Worm (Caenorhabditis elegans) whole organism, young adult: ENCODE data around the gene ZK892.4.

Source experiments
- F23B12.7 ChIP-seq: sonication (generic microtip); optimal IDR thresholded peaks from 2 replicates; lab custom pipeline; 2017; ENCODE audit warnings: missing genetic modification characterization, mild to moderate bottlenecking, missing compliant biosample characterization, antibody characterized with exemption, moderate library complexity; ENCODE audit not compliant: insufficient read depth
- F57C9.4 ChIP-seq: sonication (generic microtip); optimal IDR thresholded peaks from 2 replicates; lab custom pipeline; 2017; ENCODE audit warnings: mild to moderate bottlenecking, missing genetic modification characterization, missing compliant biosample characterization
- K11D2.4 ChIP-seq: fragments of 200-800 bp; sonication (Bioruptor generic); IDR thresholded peaks from 2 replicates; pipeline ENCODE4 v1.3.6; 2022; ENCODE audit warnings: missing genetic modification reagents, missing genetic modification characterization, missing compliant biosample characterization
- K12H6.12 ChIP-seq: fragments of 200-800 bp; sonication (Bioruptor generic); optimal IDR thresholded peaks from 2 replicates; lab custom pipeline; 2018; ENCODE audit warnings: mild to moderate bottlenecking, missing genetic modification characterization, missing compliant biosample characterization
- Y53G8AR.9 ChIP-seq: fragments of 200-800 bp; sonication (Bioruptor generic); conservative IDR thresholded peaks from 2 replicates; pipeline ENCODE4 v1.3.6; 2022; ENCODE audit warnings: missing genetic modification reagents, missing genetic modification characterization, missing compliant biosample characterization
- Y67H2A.10 ChIP-seq: fragments of 200-800 bp; sonication (Bioruptor generic); conservative IDR thresholded peaks from 2 replicates; pipeline ENCODE4 v1.3.6; 2022; ENCODE audit warnings: missing genetic modification reagents, missing genetic modification characterization, missing compliant biosample characterization
- akir-1 ChIP-seq: fragments of 200-800 bp; sonication (Bioruptor generic); optimal IDR thresholded peaks from 2 replicates; lab custom pipeline; 2018; ENCODE audit warnings: mild to moderate bottlenecking, missing genetic modification characterization, moderate library complexity, missing compliant biosample characterization
- attf-5 ChIP-seq: fragments of 200-800 bp; sonication (Bioruptor generic); optimal IDR thresholded peaks from 2 replicates; lab custom pipeline; 2018; ENCODE audit warnings: mild to moderate bottlenecking, missing genetic modification characterization, missing compliant biosample characterization
- bed-2 ChIP-seq: fragments of 200-800 bp; sonication (Bioruptor generic); IDR thresholded peaks from 2 replicates; pipeline ENCODE4 v1.3.6; 2022; ENCODE audit warnings: missing genetic modification reagents, missing genetic modification characterization, missing compliant biosample characterization
- cebp-1 ChIP-seq, 2 experiments: fragments of 200-800 bp in 1 of 2; sonication (Bioruptor generic) in 1 of 2; sonication (generic microtip) in 1 of 2; IDR thresholded peaks in 1 of 2; optimal IDR thresholded peaks in 1 of 2; 2 replicates each; pipeline versions ENCODE4 v1.3.6 to Lab custom; 2017 to 2022; ENCODE audit warnings: missing compliant biosample characterization in 2 of 2, missing genetic modification characterization in 2 of 2, mild to moderate bottlenecking in 1 of 2, missing genetic modification reagents in 1 of 2, moderate library complexity in 1 of 2
- ceh-40 ChIP-seq: fragments of 200-800 bp; sonication (Bioruptor generic); IDR thresholded peaks from 2 replicates; pipeline ENCODE4 v1.3.6; 2022; ENCODE audit warnings: missing genetic modification characterization, missing compliant biosample characterization
- chd-7 ChIP-seq: sonication (generic microtip); optimal IDR thresholded peaks from 2 replicates; lab custom pipeline; 2016; ENCODE audit warnings: mild to moderate bottlenecking, missing genetic modification characterization, moderate library complexity, missing compliant biosample characterization
- efl-1 ChIP-seq: fragments of 150-350 bp; optimal IDR thresholded peaks from 2 replicates; lab custom pipeline; 2014; ENCODE audit warnings: missing biosample characterization, missing genetic modification reagents, missing genetic modification characterization
- ets-4 ChIP-seq: fragments of 200-800 bp; sonication (Bioruptor generic); optimal IDR thresholded peaks from 2 replicates; lab custom pipeline; 2018; ENCODE audit warnings: mild to moderate bottlenecking, missing genetic modification characterization, missing compliant biosample characterization
- fkh-3 ChIP-seq: sonication (generic microtip); optimal IDR thresholded peaks from 2 replicates; lab custom pipeline; 2016; ENCODE audit warnings: mild to moderate bottlenecking, missing genetic modification characterization, missing compliant biosample characterization
- hmg-1.2 ChIP-seq: fragments of 200-800 bp; sonication (Bioruptor generic); IDR thresholded peaks from 2 replicates; pipeline ENCODE4 v1.3.6; 2022; ENCODE audit warnings: missing genetic modification reagents, missing genetic modification characterization, missing compliant biosample characterization
- hrde-1 ChIP-seq: sonication (generic microtip); optimal IDR thresholded peaks from 2 replicates; lab custom pipeline; 2016; ENCODE audit warnings: missing genetic modification characterization, mild to moderate bottlenecking, missing compliant biosample characterization, moderate library complexity, missing genotype, missing genetic modification reagents, borderline replicate concordance
- hsf-1 ChIP-seq: fragments of 200-800 bp; sonication (Bioruptor generic); IDR thresholded peaks from 2 replicates; pipeline ENCODE4 v1.3.6; 2022; ENCODE audit warnings: missing genetic modification reagents, missing genetic modification characterization, missing compliant biosample characterization
- lag-1 ChIP-seq: fragments of 200-800 bp; sonication (Bioruptor generic); IDR thresholded peaks from 2 replicates; pipeline ENCODE4 v1.3.6; 2022; ENCODE audit warnings: missing genetic modification reagents, missing genetic modification characterization, missing compliant biosample characterization
- lsl-1 ChIP-seq: fragments of 200-800 bp; sonication (Bioruptor generic); optimal IDR thresholded peaks from 2 replicates; lab custom pipeline; 2018; ENCODE audit warnings: mild to moderate bottlenecking, missing genetic modification characterization, moderate library complexity, missing compliant biosample characterization
- lsy-27 ChIP-seq: sonication (generic microtip); optimal IDR thresholded peaks from 2 replicates; lab custom pipeline; 2017; ENCODE audit warnings: missing genetic modification characterization, mild to moderate bottlenecking, missing compliant biosample characterization, antibody characterized with exemption, missing genotype, borderline replicate concordance; ENCODE audit not compliant: insufficient read depth
- mxl-1 ChIP-seq: sonication (generic microtip); optimal IDR thresholded peaks from 2 replicates; lab custom pipeline; 2016; ENCODE audit warnings: missing genetic modification characterization, missing compliant biosample characterization
- nfya-2 ChIP-seq: fragments of 200-800 bp; sonication (Bioruptor generic); IDR thresholded peaks from 2 replicates; pipeline ENCODE4 v1.3.6; 2022; ENCODE audit warnings: missing genetic modification reagents, missing genetic modification characterization, missing compliant biosample characterization
- nhr-27 ChIP-seq: fragments of 200-800 bp; sonication (Bioruptor generic); optimal IDR thresholded peaks from 2 replicates; lab custom pipeline; 2018; ENCODE audit warnings: mild to moderate bottlenecking, missing genetic modification characterization, moderate library complexity, missing compliant biosample characterization
- nhr-80 ChIP-seq: sonication (generic microtip); optimal IDR thresholded peaks from 2 replicates; lab custom pipeline; 2016; ENCODE audit warnings: missing genetic modification characterization, missing compliant biosample characterization
- pbrm-1 ChIP-seq: fragments of 200-800 bp; sonication (Bioruptor generic); IDR thresholded peaks from 2 replicates; pipeline ENCODE4 v1.3.6; 2022; ENCODE audit warnings: missing genetic modification reagents, missing genetic modification characterization, missing compliant biosample characterization
- pha-4 ChIP-seq: fragments of 150-350 bp; sonication (generic microtip); optimal IDR thresholded peaks from 2 replicates; lab custom pipeline; 2014; ENCODE audit warnings: missing biosample characterization, missing genetic modification reagents, missing genetic modification characterization
- rcor-1 ChIP-seq: fragments of 200-800 bp; sonication (Bioruptor generic); IDR thresholded peaks from 2 replicates; pipeline ENCODE4 v1.3.6; 2022; ENCODE audit warnings: missing genetic modification reagents, missing genetic modification characterization, missing compliant biosample characterization
- rec-8 ChIP-seq, 2 experiments: sonication (generic microtip); optimal IDR thresholded peaks; 2 replicates each; lab custom pipeline; 2016; ENCODE audit warnings: mild to moderate bottlenecking in 2 of 2, missing genetic modification characterization in 2 of 2, missing genetic modification reagents in 2 of 2, missing genotype in 2 of 2, missing biosample characterization in 1 of 2, missing compliant biosample characterization in 1 of 2, moderate library complexity in 1 of 2
- snpc-3.4 ChIP-seq: sonication (generic microtip); optimal IDR thresholded peaks from 2 replicates; lab custom pipeline; 2017; ENCODE audit warnings: missing genetic modification characterization, mild to moderate bottlenecking, missing compliant biosample characterization, antibody characterized with exemption, moderate library complexity, missing genotype, missing genetic modification reagents
- xnd-1 ChIP-seq: sonication (generic microtip); optimal IDR thresholded peaks from 2 replicates; lab custom pipeline; 2016; ENCODE audit warnings: missing genotype, missing genetic modification reagents, missing genetic modification characterization, missing compliant biosample characterization
- ztf-22 ChIP-seq: fragments of 200-800 bp; sonication (Bioruptor generic); optimal IDR thresholded peaks from 2 replicates; lab custom pipeline; 2018; ENCODE audit warnings: mild to moderate bottlenecking, missing genetic modification characterization, moderate library complexity, missing compliant biosample characterization

The ZK892.4 gene

ce11 chrII:10035425-10035824 is 29.1 kb downstream of the ZK892.4 start (continued):
- TF ChIP-seq efl-1 (GFP tag; lab: Kevin White, UChicago) = no peak
- TF ChIP-seq xnd-1 = no peak

- TF ChIP-seq nfya-2 (GFP tag; lab: Robert Waterston, UW) (no peak), hmg-1.2 (GFP tag; lab: Robert Waterston, UW) (peak; percentile 17; the same call in 1 of the 2 replicates)
These were observed 33.4 kb downstream of the ZK892.4 start, which contains the start of gene let-268 for ce11 chrII:10039799-10040198. Gene let-268 (minus strand): TSS chrII:10039980.

- TF ChIP-seq lsl-1 (GFP tag; lab: Kevin White, UChicago) (peak; percentile 30), ztf-22 (GFP tag; lab: Kevin White, UChicago) (no peak), hsf-1 (GFP tag; lab: Robert Waterston, UW) (no peak), chd-7 (tag; lab: Kevin White, UChicago) (no peak), lag-1 (GFP tag; lab: Robert Waterston, UW) (no peak)
These were observed 34.5 kb downstream of the ZK892.4 start, which contains the start of gene ogr-2 for ce11 chrII:10040834-10041233. Gene ogr-2 (plus strand): TSS chrII:10041134.

ce11 chrII:10044961-10045360 is 38.6 kb downstream of the ZK892.4 start, which contains the start of the genes F52H3.11 and bath-38:
Gene F52H3.11 (minus strand): TSS chrII:10045163.
Gene bath-38 (minus strand): TSS chrII:10045270.
- TF ChIP-seq hrde-1 (tag; lab: Kevin White, UChicago) (no peak), pha-4 (tag; lab: Kevin White, UChicago) (peak; percentile 22), nfya-2 (GFP tag; lab: Robert Waterston, UW) (no peak), ceh-40 (GFP tag; lab: Robert Waterston, UW) (no peak), Y53G8AR.9 (GFP tag; lab: Robert Waterston, UW) (no peak), nhr-80 (tag; lab: Kevin White, UChicago) (peak; percentile 23), lsy-27 (no peak), K11D2.4 (GFP tag; lab: Robert Waterston, UW) (no peak), mxl-1 (tag; lab: Kevin White, UChicago) (no peak), attf-5 (GFP tag; lab: Kevin White, UChicago) (peak; percentile 22), akir-1 (GFP tag; lab: Kevin White, UChicago) (no peak), rec-8 (tag; optimal IDR thresholded peaks at IDR 0.05; lab: Kevin White, UChicago) (no peak)

- TF ChIP-seq nhr-27 (tag; lab: Kevin White, UChicago) (no peak), rcor-1 (GFP tag; lab: Robert Waterston, UW) (no peak)
These were observed 39.3 kb downstream of the ZK892.4 start for ce11 chrII:10045670-10046069.

ce11 chrII:10048568-10048967 is 42.2 kb downstream of the ZK892.4 start, which contains the start of gene flp-4:
Gene flp-4 (plus strand): TSS chrII:10048868.
- TF ChIP-seq Y67H2A.10 (GFP tag; lab: Robert Waterston, UW) = no peak
- TF ChIP-seq F23B12.7 (tag; lab: Kevin White, UChicago) = no peak
- no peak for TF ChIP-seq attf-5 (GFP tag; lab: Kevin White, UChicago)
- TF ChIP-seq snpc-3.4 (tag; lab: Kevin White, UChicago) = no peak
- no peak for TF ChIP-seq K12H6.12 (tag; lab: Kevin White, UChicago)
- no peak for TF ChIP-seq F57C9.4 (tag; lab: Kevin White, UChicago)
- TF ChIP-seq bed-2 (GFP tag; lab: Robert Waterston, UW) = no peak
- TF ChIP-seq ets-4 (GFP tag; lab: Kevin White, UChicago) = no peak
- TF ChIP-seq cebp-1 (GFP tag; IDR thresholded peaks at IDR 0.05; lab: Robert Waterston, UW) = no peak
- no peak for TF ChIP-seq cebp-1 (tag; optimal IDR thresholded peaks at IDR 0.05; lab: Kevin White, UChicago)
- TF ChIP-seq pbrm-1 (GFP tag; lab: Robert Waterston, UW) = no peak
- no peak for TF ChIP-seq nhr-80 (tag; lab: Kevin White, UChicago)
- no peak for TF ChIP-seq fkh-3 (tag; lab: Kevin White, UChicago)
